Fruit fly (Drosophila melanogaster) whole organism, embryonic: Measurements from ENCODE around the gene Der-2.

Experiments used
- CG10565 ChIP-seq: fragments of 200-800 bp; sonication (Bioruptor generic); optimal IDR thresholded peaks from 3 replicates; lab custom pipeline; 2016; ENCODE audit warnings: missing biosample characterization, mild to moderate bottlenecking, missing genetic modification characterization
- CG13287 ChIP-seq: fragments of 200-800 bp; sonication (Bioruptor generic); IDR thresholded peaks from 2 replicates; pipeline ENCODE4 v1.3.6; 2022; ENCODE audit warnings: missing biosample characterization, missing genetic modification characterization; ENCODE audit not compliant: partially characterized antibody
- CG13624 ChIP-seq: fragments of 200-800 bp; sonication (Bioruptor generic); optimal IDR thresholded peaks from 2 replicates; lab custom pipeline; 2016; ENCODE audit warnings: missing biosample characterization, missing genetic modification characterization

DNA sequence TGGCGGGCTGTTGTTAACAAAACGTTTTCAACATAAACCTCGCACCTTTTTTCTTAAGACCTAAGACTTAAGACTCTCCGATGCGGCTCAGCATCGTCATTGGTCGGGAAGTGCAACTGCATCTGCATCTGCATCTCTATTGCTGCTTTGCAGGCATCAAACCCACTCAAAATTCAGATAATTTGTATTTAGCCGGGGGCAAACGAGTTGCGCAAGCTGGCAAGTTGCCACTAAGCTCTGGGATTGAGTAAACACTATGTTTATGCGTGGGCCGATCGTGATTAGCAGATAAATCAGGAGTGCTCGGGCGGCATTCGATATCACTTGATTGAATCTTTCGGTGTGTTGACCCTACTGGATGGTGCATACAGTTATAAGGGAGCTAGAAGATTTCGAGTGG lies 41.5 kb upstream of the Der-2 start:
- TF ChIP-seq CG10565 (no peak), CG13287 (GFP tag; lab: Robert Waterston, UW) (no peak), CG13624 (no peak)
